Fruit fly (Drosophila melanogaster): ENCODE results near the gene CG4942.

Gene CG4942

dm6 chr3L:9119564-9119963, 46.7 kb downstream of the CG4942 start (continued):
- TF ChIP-seq Sox14 (GFP tag; optimal IDR thresholded peaks at IDR 0.05) (no peak), acj6 (GFP tag; optimal IDR thresholded peaks at IDR 0.05) (no peak), Hr4 (GFP tag; optimal IDR thresholded peaks at IDR 0.05) (peak; percentile 40), dsx (GFP tag; optimal IDR thresholded peaks at IDR 0.05; ENCODE audit: poor library complexity, severe bottlenecking) (no peak), dac (GFP tag; optimal IDR thresholded peaks at IDR 0.05) (no peak), pdm3 (GFP tag; optimal IDR thresholded peaks at IDR 0.05) (peak; percentile 4), CG6163 (GFP tag; IDR thresholded peaks at IDR 0.05) (0 out of 3 replicates have a peak, but pooled peaks have one; percentile 31), Sox102F (GFP tag; optimal IDR thresholded peaks at IDR 0.05) (no peak), fd59A (GFP tag; optimal IDR thresholded peaks at IDR 0.05) (no peak), lz (GFP tag; optimal IDR thresholded peaks at IDR 0.05) (no peak), svp (GFP tag) (peak; percentile 62), spab (GFP tag; optimal IDR thresholded peaks at IDR 0.05) (no peak), fd85E (GFP tag; optimal IDR thresholded peaks at IDR 0.05) (no peak), achi (GFP tag; optimal IDR thresholded peaks at IDR 0.05) (no peak), Sox15 (GFP tag; optimal IDR thresholded peaks at IDR 0.05) (no peak), Smox (GFP tag; optimal IDR thresholded peaks at IDR 0.05) (no peak), Eip78C (GFP tag) (peak; percentile 61), Ets96B (tag; optimal IDR thresholded peaks at IDR 0.05) (no peak), net (GFP tag; optimal IDR thresholded peaks at IDR 0.05) (no peak), OdsH (GFP tag; optimal IDR thresholded peaks at IDR 0.05) (no peak), CG4318 (GFP tag; optimal IDR thresholded peaks at IDR 0.05) (no peak), CG8319 (GFP tag; optimal IDR thresholded peaks at IDR 0.05) (no peak)

- TF ChIP-seq CG6854 (GFP tag; optimal IDR thresholded peaks at IDR 0.05) (no peak), Eip75B (GFP tag; optimal IDR thresholded peaks at IDR 0.05) (no peak), eg (GFP tag; IDR thresholded peaks at IDR 0.05) (no peak), Blimp-1 (GFP tag; optimal IDR thresholded peaks at IDR 0.05) (no peak), CG3032 (tag; optimal IDR thresholded peaks at IDR 0.05) (no peak), spab (GFP tag; optimal IDR thresholded peaks at IDR 0.05) (no peak), esn (GFP tag; optimal IDR thresholded peaks at IDR 0.05) (no peak), fd85E (GFP tag; optimal IDR thresholded peaks at IDR 0.05) (no peak), CG15336 (GFP tag; IDR thresholded peaks at IDR 0.05) (no peak), pdm3 (GFP tag; optimal IDR thresholded peaks at IDR 0.05) (no peak), topi (GFP tag; optimal IDR thresholded peaks at IDR 0.05) (no peak), fd59A (GFP tag; optimal IDR thresholded peaks at IDR 0.05) (no peak), CG4318 (GFP tag; optimal IDR thresholded peaks at IDR 0.05) (no peak), Eip78C (GFP tag) (no peak), Sox15 (GFP tag; optimal IDR thresholded peaks at IDR 0.05) (no peak), OdsH (GFP tag; optimal IDR thresholded peaks at IDR 0.05) (no peak), CG3919 (GFP tag; optimal IDR thresholded peaks at IDR 0.05) (no peak), Sox102F (GFP tag; optimal IDR thresholded peaks at IDR 0.05) (no peak)
Measured at dm6 chr3L:9121289-9121688, 48.4 kb downstream of the CG4942 start.
